Worm (Caenorhabditis elegans) whole organism, mixed stage, embryonic: Measurements from ENCODE around the gene C17H12.8.

ENCODE experiments used
- cnd-1 ChIP-seq: fragments of 200-800 bp; sonication (Bioruptor generic); optimal IDR thresholded peaks from 2 replicates; lab custom pipeline; 2018; ENCODE audit warnings: mild to moderate bottlenecking, missing genetic modification characterization, missing compliant biosample characterization
- mab-5 ChIP-seq: fragments of 150-350 bp; optimal IDR thresholded peaks from 2 replicates; lab custom pipeline; 2014; ENCODE audit warnings: missing biosample characterization, missing genetic modification characterization
- pha-4 ChIP-seq: fragments of 150-350 bp; optimal IDR thresholded peaks from 2 replicates; lab custom pipeline; 2018; ENCODE audit warnings: missing biosample characterization, missing genetic modification reagents, missing genetic modification characterization

- TF ChIP-seq cnd-1 (tag; lab: Kevin White, UChicago) = no peak
- no peak for TF ChIP-seq pha-4 (tag; lab: Kevin White, UChicago)
- TF ChIP-seq mab-5 = no peak
Measured at ce11 chrIV:6789950-6790349, 28.6 kb upstream of the C17H12.8 start.
